Worm (Caenorhabditis elegans): ENCODE data around the gene sfxn-2.
A peak's percentile ranks its signal among the peaks of the same experiment; 100 is the strongest.

The sfxn-2 gene

DNA sequence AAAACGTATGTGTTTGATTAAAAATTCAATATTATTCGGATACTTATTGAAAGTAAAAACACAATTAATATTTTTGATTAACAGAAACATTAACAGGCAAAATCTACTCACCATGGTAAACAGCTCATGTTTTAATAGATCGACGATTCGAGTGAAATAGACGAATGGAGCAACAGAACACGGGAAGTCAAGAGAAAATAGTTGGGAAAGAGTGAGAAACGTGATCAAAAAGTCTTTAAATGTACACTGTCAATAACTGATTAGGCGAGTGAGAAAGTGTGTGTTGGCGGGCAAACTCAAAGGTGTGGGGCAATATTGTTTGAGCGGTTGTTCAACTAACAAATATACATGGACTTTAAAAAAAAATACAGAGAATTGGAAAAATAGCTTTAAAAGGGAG is 39.9 kb upstream of the sfxn-2 start, which contains the start of gene sdpn-1:
Gene sdpn-1 (minus strand): TSS at position 262 of the 400 bp plus-strand sequence.
- no peak for TF ChIP-seq egl-27 (tag; optimal IDR thresholded peaks at IDR 0.05)
- TF ChIP-seq aly-2 (tag; optimal IDR thresholded peaks at IDR 0.05) = no peak
- peak; percentile 54 for TF ChIP-seq fos-1 (tag; optimal IDR thresholded peaks at IDR 0.05)
- TF ChIP-seq nhr-23 (tag; optimal IDR thresholded peaks at IDR 0.05) = no peak

ce11 chrX:7994486-7994885 is 36.4 kb upstream of the sfxn-2 start:
- no peak for TF ChIP-seq lin-39 (tag; optimal IDR thresholded peaks at IDR 0.05)
- no peak for TF ChIP-seq skn-1 (tag; optimal IDR thresholded peaks at IDR 0.05)
- TF ChIP-seq nhr-25 (tag; optimal IDR thresholded peaks at IDR 0.05) = no peak
- TF ChIP-seq nhr-6 (tag; optimal IDR thresholded peaks at IDR 0.05) = no peak
- TF ChIP-seq ceh-82 (tag; optimal IDR thresholded peaks at IDR 0.05) = no peak
- no peak for TF ChIP-seq snpc-4 (tag; optimal IDR thresholded peaks at IDR 0.05)
- no peak for TF ChIP-seq mbf-1 (tag; optimal IDR thresholded peaks at IDR 0.05)

ce11 chrX:7992102-7992501 is 34.0 kb upstream of the sfxn-2 start:
- no peak for TF ChIP-seq alr-1 (tag; optimal IDR thresholded peaks at IDR 0.05)
- TF ChIP-seq aly-2 (tag; optimal IDR thresholded peaks at IDR 0.05) = no peak
- no peak for TF ChIP-seq nhr-77 (tag; optimal IDR thresholded peaks at IDR 0.05)
- no peak for TF ChIP-seq nhr-21 (tag; optimal IDR thresholded peaks at IDR 0.05)
- TF ChIP-seq crh-2 (tag; optimal IDR thresholded peaks at IDR 0.05) = no peak
- TF ChIP-seq lsy-2 (tag; optimal IDR thresholded peaks at IDR 0.05) = no peak
- no peak for TF ChIP-seq unc-55 (GFP tag; optimal IDR thresholded peaks at IDR 0.05)

DNA sequence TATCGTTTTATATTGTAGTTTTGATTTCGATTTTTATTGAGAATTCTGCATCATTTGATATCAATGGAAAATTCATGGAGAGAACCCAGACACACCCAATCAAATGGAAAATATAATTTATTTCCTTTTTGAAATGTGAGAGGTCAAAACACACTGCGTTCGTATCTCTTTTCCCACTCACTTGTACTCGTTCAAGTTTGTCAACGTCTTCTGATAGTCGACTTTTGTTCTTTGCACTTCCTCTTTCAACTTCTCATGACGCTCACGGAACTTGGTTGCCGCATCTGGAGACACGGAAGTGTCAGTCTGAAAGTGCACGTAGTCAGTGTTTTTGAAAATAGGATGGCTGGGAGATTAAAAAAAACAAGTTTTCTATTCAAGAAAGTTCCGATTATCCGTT is 32.2 kb upstream of the sfxn-2 start:
- TF ChIP-seq nhr-11 (tag; optimal IDR thresholded peaks at IDR 0.05) = no peak
- peak; percentile 31 for TF ChIP-seq sem-4 (tag; optimal IDR thresholded peaks at IDR 0.05)
- TF ChIP-seq egl-27 (tag; optimal IDR thresholded peaks at IDR 0.05) = peak; percentile 81
- no peak for TF ChIP-seq aly-2 (tag; optimal IDR thresholded peaks at IDR 0.05)
- peak; percentile 23 for TF ChIP-seq sma-9 (GFP tag; optimal IDR thresholded peaks at IDR 0.05)
- TF ChIP-seq sma-9 (tag; optimal IDR thresholded peaks at IDR 0.05) = no peak
- no peak for TF ChIP-seq mab-5 (tag; optimal IDR thresholded peaks at IDR 0.05)
- no peak for TF ChIP-seq snpc-4 (tag; optimal IDR thresholded peaks at IDR 0.05)
- no peak for TF ChIP-seq nhr-25 (tag; optimal IDR thresholded peaks at IDR 0.05)
- no peak for TF ChIP-seq nhr-237 (tag; optimal IDR thresholded peaks at IDR 0.05)
- no peak for TF ChIP-seq ceh-82 (tag; optimal IDR thresholded peaks at IDR 0.05)
- no peak for TF ChIP-seq mdl-1 (tag; optimal IDR thresholded peaks at IDR 0.05)
- TF ChIP-seq sma-3 (GFP tag; optimal IDR thresholded peaks at IDR 0.05) = peak; percentile 53
- TF ChIP-seq elt-3 (tag; optimal IDR thresholded peaks at IDR 0.05) = no peak
- TF ChIP-seq lin-39 (tag; optimal IDR thresholded peaks at IDR 0.05) = no peak
- TF ChIP-seq zag-1 (tag; optimal IDR thresholded peaks at IDR 0.05) = no peak
- no peak for TF ChIP-seq nhr-6 (tag; optimal IDR thresholded peaks at IDR 0.05)
- TF ChIP-seq blmp-1 (tag; optimal IDR thresholded peaks at IDR 0.05; ENCODE audit: insufficient read depth) = peak; percentile 85
- peak; percentile 39 for TF ChIP-seq nhr-21 (tag; optimal IDR thresholded peaks at IDR 0.05)
- no peak for TF ChIP-seq unc-62 (GFP tag; optimal IDR thresholded peaks at IDR 0.05)

DNA sequence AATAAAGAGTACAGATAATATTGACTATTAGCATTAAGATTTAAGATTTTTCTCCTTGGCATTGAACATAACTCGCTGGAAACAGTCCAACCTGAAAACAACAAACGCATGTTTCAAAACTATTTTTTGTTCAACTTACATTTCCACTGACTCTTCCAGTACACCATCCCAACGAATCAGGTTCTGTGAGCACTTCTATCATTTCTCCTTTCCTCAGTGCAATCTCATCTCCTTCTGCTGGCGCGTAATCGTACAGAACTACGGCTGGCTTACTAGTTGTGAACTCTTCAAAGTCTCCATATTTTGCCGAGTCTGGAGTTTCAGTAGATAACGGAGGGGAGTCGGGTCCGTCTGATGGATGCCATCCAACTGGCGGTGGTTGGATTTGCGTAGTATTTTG is 31.1 kb upstream of the sfxn-2 start:
- TF ChIP-seq lin-13 (GFP tag; optimal IDR thresholded peaks at IDR 0.05) (no peak), aly-2 (tag; optimal IDR thresholded peaks at IDR 0.05) (no peak), ztf-1 (GFP tag; conservative IDR thresholded peaks at IDR 0.05) (no peak), Y55F3AM.14 (GFP tag; optimal IDR thresholded peaks at IDR 0.05) (no peak), sma-3 (GFP tag; optimal IDR thresholded peaks at IDR 0.05) (no peak), F13H6.1 (tag; optimal IDR thresholded peaks at IDR 0.05) (no peak), nhr-10 (tag; optimal IDR thresholded peaks at IDR 0.05) (no peak), nhr-6 (tag; optimal IDR thresholded peaks at IDR 0.05) (no peak), nhr-129 (tag; optimal IDR thresholded peaks at IDR 0.05) (no peak), snpc-4 (tag; optimal IDR thresholded peaks at IDR 0.05) (no peak)

Data from whole organism, L2 larva.